Fruit fly (Drosophila melanogaster) whole organism, embryonic: ENCODE measurements around the gene Atx-1.
A peak's percentile ranks its signal among the peaks of the same experiment; 100 is the strongest.

Experiments
- CG11247 ChIP-seq: fragments of 200-800 bp; sonication (Bioruptor generic); IDR thresholded peaks from 2 replicates; pipeline ENCODE4 v1.3.6; 2022; ENCODE audit warnings: missing biosample characterization, missing genetic modification characterization
- CG11504 ChIP-seq: fragments of 200-800 bp; sonication (Bioruptor generic); optimal IDR thresholded peaks from 3 replicates; lab custom pipeline; 2019; ENCODE audit warnings: missing biosample characterization, mild to moderate bottlenecking, missing genetic modification characterization, moderate library complexity
- CG12299 ChIP-seq: fragments of 200-800 bp; sonication (Bioruptor generic); optimal IDR thresholded peaks from 2 replicates; lab custom pipeline; 2018; ENCODE audit warnings: missing biosample characterization, mild to moderate bottlenecking, missing genetic modification characterization
- CG12744 ChIP-seq: fragments of 200-800 bp; sonication (Bioruptor generic); optimal IDR thresholded peaks from 2 replicates; lab custom pipeline; 2016; ENCODE audit warnings: missing biosample characterization, missing genetic modification characterization
- CG13775 ChIP-seq: fragments of 200-800 bp; sonication (Bioruptor generic); optimal IDR thresholded peaks from 3 replicates; lab custom pipeline; 2017; ENCODE audit warnings: missing biosample characterization, mild to moderate bottlenecking, missing genetic modification characterization
- CG14710 ChIP-seq: fragments of 200-800 bp; sonication (Bioruptor generic); optimal IDR thresholded peaks from 3 replicates; lab custom pipeline; 2019; ENCODE audit warnings: missing biosample characterization, mild to moderate bottlenecking, missing genetic modification characterization, moderate library complexity
- CG15011 ChIP-seq: fragments of 200-800 bp; sonication (Bioruptor generic); optimal IDR thresholded peaks from 3 replicates; lab custom pipeline; 2018; ENCODE audit warnings: missing biosample characterization, mild to moderate bottlenecking, missing genetic modification characterization
- CG15269 ChIP-seq: fragments of 200-800 bp; sonication (Bioruptor generic); optimal IDR thresholded peaks from 2 replicates; lab custom pipeline; 2018; ENCODE audit warnings: missing biosample characterization, mild to moderate bottlenecking, missing genetic modification characterization, moderate library complexity
- CG16813 ChIP-seq: fragments of 200-800 bp; sonication (Bioruptor generic); IDR thresholded peaks from 3 replicates; pipeline ENCODE4 v1.3.6; 2022; ENCODE audit warnings: missing biosample characterization, missing genetic modification characterization; ENCODE audit not compliant: partially characterized antibody
- CG17568 ChIP-seq: fragments of 200-800 bp; sonication (Bioruptor generic); optimal IDR thresholded peaks from 2 replicates; lab custom pipeline; 2018; ENCODE audit warnings: missing biosample characterization, mild to moderate bottlenecking, missing genetic modification characterization, moderate library complexity
- CG17612 ChIP-seq: fragments of 200-800 bp; sonication (Bioruptor generic); IDR thresholded peaks from 2 replicates; pipeline ENCODE4 v1.3.6; 2022; ENCODE audit warnings: missing biosample characterization, missing genetic modification characterization
- CG17829 ChIP-seq: fragments of 200-800 bp; optimal IDR thresholded peaks from 2 replicates; lab custom pipeline; 2019; ENCODE audit warnings: missing biosample characterization, mild to moderate bottlenecking, missing genetic modification characterization, moderate library complexity
- CG2116 ChIP-seq: fragments of 200-800 bp; sonication (Bioruptor generic); optimal IDR thresholded peaks from 3 replicates; lab custom pipeline; 2018; ENCODE audit warnings: missing biosample characterization, mild to moderate bottlenecking, missing genetic modification characterization
- CG2712 ChIP-seq: fragments of 200-800 bp; optimal IDR thresholded peaks from 3 replicates; lab custom pipeline; 2019; ENCODE audit warnings: missing biosample characterization, mild to moderate bottlenecking, missing genetic modification characterization, moderate library complexity
- CG30020 ChIP-seq: fragments of 200-800 bp; optimal IDR thresholded peaks from 2 replicates; lab custom pipeline; 2019; ENCODE audit warnings: missing biosample characterization, mild to moderate bottlenecking, missing genetic modification characterization, moderate library complexity
- CG33213 ChIP-seq: fragments of 200-800 bp; sonication (Bioruptor generic); optimal IDR thresholded peaks from 3 replicates; lab custom pipeline; 2016; ENCODE audit warnings: missing biosample characterization, missing genetic modification characterization
- CG34224 ChIP-seq: fragments of 200-800 bp; sonication (Bioruptor generic); IDR thresholded peaks from 3 replicates; pipeline ENCODE4 v1.3.6; 2022; ENCODE audit warnings: missing biosample characterization, missing genetic modification characterization; ENCODE audit not compliant: partially characterized antibody
- CG9876 ChIP-seq: fragments of 200-800 bp; sonication (Bioruptor generic); optimal IDR thresholded peaks from 2 replicates; lab custom pipeline; 2016; ENCODE audit warnings: missing biosample characterization, missing genetic modification characterization
- CTCF ChIP-seq: fragments of 200-800 bp; sonication (Bioruptor generic); optimal IDR thresholded peaks from 2 replicates; lab custom pipeline; 2017; ENCODE audit warnings: missing biosample characterization, mild to moderate bottlenecking, missing genetic modification characterization, moderate library complexity
- Camta ChIP-seq: fragments of 200-800 bp; sonication (Bioruptor generic); optimal IDR thresholded peaks from 2 replicates; lab custom pipeline; 2016; ENCODE audit warnings: missing biosample characterization, missing genetic modification characterization
- CoRest ChIP-seq: fragments of 200-800 bp; sonication (Bioruptor generic); optimal IDR thresholded peaks from 3 replicates; lab custom pipeline; 2018; ENCODE audit warnings: missing biosample characterization, mild to moderate bottlenecking, missing genetic modification characterization, moderate library complexity
- Dp ChIP-seq: fragments of 200-800 bp; sonication (Bioruptor generic); optimal IDR thresholded peaks from 2 replicates; lab custom pipeline; 2018; ENCODE audit warnings: missing biosample characterization, mild to moderate bottlenecking, missing genetic modification characterization, moderate library complexity
- Ets65A ChIP-seq: fragments of 200-800 bp; sonication (Bioruptor generic); peaks from one replicate; lab custom pipeline; 2016; ENCODE audit warnings: missing biosample characterization, missing genetic modification characterization
- HLH4C ChIP-seq: fragments of 200-800 bp; sonication (Bioruptor generic); IDR thresholded peaks from 3 replicates; pipeline ENCODE4 v1.3.6; 2022; ENCODE audit warnings: missing biosample characterization, missing genetic modification characterization; ENCODE audit not compliant: partially characterized antibody
- Hey ChIP-seq: fragments of 200-800 bp; sonication (Bioruptor generic); optimal IDR thresholded peaks from 3 replicates; lab custom pipeline; 2018; ENCODE audit warnings: missing biosample characterization, mild to moderate bottlenecking, missing genetic modification characterization
- Mrtf ChIP-seq: fragments of 200-800 bp; sonication (Bioruptor generic); IDR thresholded peaks from 3 replicates; pipeline ENCODE4 v1.3.6; 2022; ENCODE audit warnings: missing biosample characterization, missing genetic modification characterization
- Nf-YA ChIP-seq: fragments of 200-800 bp; sonication (Bioruptor generic); IDR thresholded peaks from 2 replicates; pipeline ENCODE4 v1.3.6; 2022; ENCODE audit warnings: missing biosample characterization, missing genetic modification characterization
- Nf-YC ChIP-seq: fragments of 200-800 bp; optimal IDR thresholded peaks from 3 replicates; lab custom pipeline; 2019; ENCODE audit warnings: missing biosample characterization, mild to moderate bottlenecking, missing genetic modification characterization, moderate library complexity
- Oaz ChIP-seq: fragments of 200-800 bp; sonication (Bioruptor generic); IDR thresholded peaks from 2 replicates; pipeline ENCODE4 v1.3.6; 2022; ENCODE audit warnings: missing biosample characterization, missing genetic modification characterization
- Opbp ChIP-seq: fragments of 200-800 bp; sonication (Bioruptor generic); IDR thresholded peaks from 3 replicates; pipeline ENCODE4 v1.3.6; 2022; ENCODE audit warnings: missing biosample characterization, missing genetic modification characterization; ENCODE audit not compliant: partially characterized antibody
- Optix ChIP-seq: fragments of 200-800 bp; sonication (Bioruptor generic); IDR thresholded peaks from 3 replicates; pipeline ENCODE4 v1.3.6; 2022; ENCODE audit warnings: missing biosample characterization, missing genetic modification characterization
- Side ChIP-seq: fragments of 200-800 bp; sonication (Bioruptor generic); optimal IDR thresholded peaks from 2 replicates; lab custom pipeline; 2016; ENCODE audit warnings: missing biosample characterization, missing genetic modification characterization
- Stat92E ChIP-seq, 3 experiments: fragments of >200 bp in 2 of 3; fragments of 200-800 bp in 1 of 3; sonication (Bioruptor generic) in 1 of 3; optimal IDR thresholded peaks; 2 replicates each; lab custom pipeline; 2017 to 2019; ENCODE audit warnings: missing biosample characterization in 3 of 3, missing genetic modification characterization in 3 of 3, mild to moderate bottlenecking in 1 of 3, moderate library complexity in 1 of 3
- Tbp ChIP-seq: fragments of >200 bp; optimal IDR thresholded peaks from 2 replicates; lab custom pipeline; 2018; ENCODE audit warnings: missing biosample characterization, missing genetic modification characterization
- chinmo ChIP-seq: fragments of 200-800 bp; sonication (Bioruptor generic); IDR thresholded peaks from 4 replicates; pipeline ENCODE4 v1.3.6; 2022; ENCODE audit warnings: missing biosample characterization, missing genetic modification characterization; ENCODE audit not compliant: partially characterized antibody
- chm ChIP-seq: fragments of 200-800 bp; sonication (Bioruptor generic); IDR thresholded peaks from 2 replicates; pipeline ENCODE4 v1.3.6; 2022; ENCODE audit warnings: missing biosample characterization, missing genetic modification characterization
- dpn ChIP-seq, 2 experiments: fragments of 200-800 bp; sonication (Bioruptor generic); optimal IDR thresholded peaks; 3 replicates each; lab custom pipeline; 2016; ENCODE audit warnings: missing biosample characterization in 2 of 2, missing genetic modification characterization in 2 of 2
- hbn ChIP-seq: fragments of 200-800 bp; sonication (Bioruptor generic); IDR thresholded peaks from 2 replicates; pipeline ENCODE4 v1.3.6; 2022; ENCODE audit warnings: missing biosample characterization, missing genetic modification characterization; ENCODE audit not compliant: partially characterized antibody
- her ChIP-seq: fragments of 200-800 bp; sonication (Bioruptor generic); optimal IDR thresholded peaks from 2 replicates; lab custom pipeline; 2016; ENCODE audit warnings: missing biosample characterization, missing genetic modification characterization
- ken ChIP-seq: fragments of 200-800 bp; sonication (Bioruptor generic); IDR thresholded peaks from 3 replicates; pipeline ENCODE4 v1.3.6; 2022; ENCODE audit warnings: missing biosample characterization, missing genetic modification characterization
- lmd ChIP-seq: fragments of 200-800 bp; sonication (Bioruptor generic); IDR thresholded peaks from 2 replicates; pipeline ENCODE4 v1.3.6; 2022; ENCODE audit warnings: missing biosample characterization, missing genetic modification characterization
- pan ChIP-seq, 4 experiments: fragments of >200 bp in 3 of 4; fragments of 200-800 bp in 1 of 4; sonication (Bioruptor generic) in 1 of 4; optimal IDR thresholded peaks in 3 of 4; IDR thresholded peaks in 1 of 4; 2 replicates each; pipeline versions ENCODE4 v1.3.6 to Lab custom; 2017 to 2022; ENCODE audit warnings: missing biosample characterization in 2 of 4, missing genetic modification characterization in 2 of 4, mixed read lengths in 1 of 4
- psq ChIP-seq: fragments of 200-800 bp; sonication (Bioruptor generic); optimal IDR thresholded peaks from 2 replicates; lab custom pipeline; 2017; ENCODE audit warnings: missing biosample characterization, missing genetic modification characterization
- pzg ChIP-seq: fragments of 200-800 bp; sonication (Bioruptor generic); optimal IDR thresholded peaks from 3 replicates; lab custom pipeline; 2018; ENCODE audit warnings: missing biosample characterization, mild to moderate bottlenecking, missing genetic modification characterization, moderate library complexity
- rib ChIP-seq: fragments of 200-800 bp; sonication (Bioruptor generic); IDR thresholded peaks from 2 replicates; pipeline ENCODE4 v1.3.6; 2022; ENCODE audit warnings: missing biosample characterization, missing genetic modification characterization
- scrt ChIP-seq: fragments of 200-800 bp; sonication (Bioruptor generic); optimal IDR thresholded peaks from 2 replicates; lab custom pipeline; 2018; ENCODE audit warnings: missing biosample characterization, mild to moderate bottlenecking, missing genetic modification characterization, moderate library complexity
- sob ChIP-seq: fragments of 200-800 bp; sonication (Bioruptor generic); IDR thresholded peaks from 2 replicates; pipeline ENCODE4 v1.3.6; 2022; ENCODE audit warnings: missing biosample characterization, missing genetic modification characterization
- unpg ChIP-seq: fragments of 200-800 bp; sonication (Bioruptor generic); optimal IDR thresholded peaks from 3 replicates; lab custom pipeline; 2018; ENCODE audit warnings: missing biosample characterization, mild to moderate bottlenecking, missing genetic modification characterization, moderate library complexity
- vnd ChIP-seq: fragments of 200-800 bp; sonication (Bioruptor generic); IDR thresholded peaks from 3 replicates; pipeline ENCODE4 v1.3.6; 2022; ENCODE audit warnings: missing biosample characterization, missing genetic modification characterization; ENCODE audit not compliant: partially characterized antibody
- wor ChIP-seq: fragments of 200-800 bp; sonication (Bioruptor generic); IDR thresholded peaks from 2 replicates; pipeline ENCODE4 v1.3.6; 2022; ENCODE audit warnings: missing biosample characterization, missing genetic modification characterization

The Atx-1 gene

DNA sequence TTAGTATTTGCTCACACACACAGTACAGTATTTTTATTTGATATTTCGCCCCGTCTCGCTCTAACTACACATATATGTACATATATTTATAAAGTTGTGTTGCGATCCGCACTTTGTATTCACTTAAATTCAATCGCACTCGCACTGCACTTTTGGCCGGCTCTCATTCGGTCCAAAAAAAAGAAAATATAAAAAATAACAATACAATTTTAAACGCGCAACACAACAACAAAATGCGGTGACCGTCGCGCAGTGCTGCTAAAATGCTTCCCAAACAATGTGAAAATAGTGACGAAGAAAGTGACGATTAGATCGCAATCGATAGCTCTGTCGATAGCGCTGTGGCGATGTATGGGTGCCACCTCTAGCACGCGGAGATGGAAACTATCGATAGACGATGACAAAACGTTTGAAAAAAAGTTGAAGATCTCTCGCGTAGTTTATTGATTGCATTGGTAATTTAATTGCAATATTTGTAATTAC is 19.7 kb upstream of the Atx-1 start, which contains the start of the genes C3G and pod1 (continued):
- TF ChIP-seq Optix: no peak
- no peak for TF ChIP-seq CG17568 (GFP tag; lab: Kevin White, UChicago)
- TF ChIP-seq HLH4C: peak; percentile 98
- peak; percentile 28; the same call in 1 of the 2 replicates for TF ChIP-seq sob (GFP tag; lab: Robert Waterston, UW)
- TF ChIP-seq CG12299 (tag; lab: Kevin White, UChicago): peak; percentile 39
- TF ChIP-seq CG17612 (GFP tag; lab: Robert Waterston, UW): no peak
- no peak for TF ChIP-seq chm (GFP tag; lab: Robert Waterston, UW)
- TF ChIP-seq Dp (GFP tag; lab: Kevin White, UChicago): peak; percentile 73
- TF ChIP-seq unpg (GFP tag; lab: Kevin White, UChicago): peak; percentile 23
- no peak for TF ChIP-seq CG9876 (GFP tag; lab: Kevin White, UChicago)
- no peak for TF ChIP-seq Hey (tag; lab: Kevin White, UChicago)
- peak; percentile 61; the same call in 2 of the 3 replicates for TF ChIP-seq ken (GFP tag; lab: Robert Waterston, UW)
- no peak for TF ChIP-seq CG13775 (GFP tag; lab: Kevin White, UChicago)
- peak; percentile 39 for TF ChIP-seq CG2712 (tag; lab: Kevin White, UChicago)
- peak; percentile 99 for TF ChIP-seq CG16813 (GFP tag; lab: Robert Waterston, UW)
- TF ChIP-seq her (GFP tag; lab: Kevin White, UChicago): peak; percentile 41
- TF ChIP-seq CG15011 (GFP tag; lab: Kevin White, UChicago): no peak
- peak; percentile 21 for TF ChIP-seq Side (GFP tag; lab: Kevin White, UChicago)
- peak; percentile 96 for TF ChIP-seq CG34224
- TF ChIP-seq CG17829 (tag; lab: Kevin White, UChicago): peak; percentile 13
- TF ChIP-seq CG33213: peak; percentile 71
- TF ChIP-seq CG30020 (tag; lab: Kevin White, UChicago): peak; percentile 29
- TF ChIP-seq CTCF (GFP tag; lab: Kevin White, UChicago): no peak
- TF ChIP-seq Mrtf (GFP tag; lab: Robert Waterston, UW): no peak
- TF ChIP-seq Opbp (GFP tag; lab: Robert Waterston, UW): peak; percentile 99
- TF ChIP-seq CG15269: no peak
- no peak for TF ChIP-seq Tbp
- TF ChIP-seq CG14710 (tag; lab: Kevin White, UChicago): peak; percentile 55
- TF ChIP-seq dpn (GFP tag; optimal IDR thresholded peaks at IDR 0.05; lab: Kevin White, UChicago): peak; percentile 33 to 35
- TF ChIP-seq Ets65A (GFP tag; lab: Kevin White, UChicago): peak; percentile 53
- TF ChIP-seq scrt (GFP tag; lab: Kevin White, UChicago): peak; percentile 7
- peak; percentile 97 for TF ChIP-seq hbn (GFP tag; lab: Robert Waterston, UW)
- TF ChIP-seq CG11504 (tag; lab: Kevin White, UChicago): peak; percentile 30
- TF ChIP-seq rib (GFP tag; lab: Robert Waterston, UW): peak; percentile 67; the same call in 1 of the 2 replicates
- peak; percentile 8 for TF ChIP-seq psq (GFP tag; lab: Kevin White, UChicago)
- TF ChIP-seq vnd (GFP tag; lab: Robert Waterston, UW): peak; percentile 97
- no peak for TF ChIP-seq Camta (GFP tag; lab: Kevin White, UChicago)
- TF ChIP-seq chinmo (GFP tag; lab: Robert Waterston, UW): peak; percentile 98
- TF ChIP-seq CoRest (tag; lab: Kevin White, UChicago): peak; percentile 30
- no peak for TF ChIP-seq pan (optimal IDR thresholded peaks at IDR 0.05; lab: Kevin White, UChicago)
- no peak for TF ChIP-seq pan (GFP tag; optimal IDR thresholded peaks at IDR 0.05 in 1 of 2, IDR thresholded peaks at IDR 0.05 in 1 of 2)
- TF ChIP-seq CG2116 (GFP tag; lab: Kevin White, UChicago): peak; percentile 84
- no peak for TF ChIP-seq lmd (GFP tag; lab: Robert Waterston, UW)
- no peak for TF ChIP-seq Nf-YA (GFP tag; lab: Robert Waterston, UW)
- 0 out of 2 replicates have a peak, but pooled peaks have one; percentile 8 for TF ChIP-seq CG11247 (GFP tag; lab: Robert Waterston, UW)
- TF ChIP-seq Oaz (GFP tag; lab: Robert Waterston, UW): no peak
- no peak for TF ChIP-seq wor (GFP tag; lab: Robert Waterston, UW)
- peak; percentile 96 for TF ChIP-seq pzg (GFP tag; lab: Kevin White, UChicago)
- TF ChIP-seq Nf-YC: peak; percentile 45
- no peak for TF ChIP-seq CG12744 (GFP tag; lab: Kevin White, UChicago)
- peak in 1 of 3 experiments; percentile 44 for TF ChIP-seq Stat92E (GFP tag; optimal IDR thresholded peaks at IDR 0.05; lab: Kevin White, UChicago)
